ENCODE assay signal across 1 worm cellular context in the genomic region with DNA sequence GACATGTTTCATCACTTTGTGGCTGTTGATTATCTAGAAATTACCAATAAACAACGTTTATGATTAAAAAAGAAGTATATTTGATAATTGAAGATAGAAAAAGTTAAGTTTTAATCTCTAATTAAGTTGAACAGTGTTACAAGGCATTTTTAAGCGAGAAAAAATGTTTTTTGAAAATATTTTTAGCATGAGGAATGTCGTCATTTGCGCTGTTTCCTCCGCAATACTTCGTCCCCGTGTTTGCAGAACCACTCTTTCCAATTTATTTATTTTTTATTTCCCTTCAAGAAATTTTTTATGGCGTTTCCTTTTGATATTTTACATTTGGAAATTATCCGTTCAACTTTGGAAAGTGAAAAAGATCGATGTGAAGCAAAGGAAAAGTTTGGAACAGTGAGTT.
TF ChIP-seq lines count a peak whose summit lies in the region.

rde-1 (minus strand) TSS at position 33 of the 400 bp plus-strand sequence.
trpp-6 (plus strand) TSS at position 286 of the 400 bp plus-strand sequence.

TF ChIP-seq in whole organism, L1 larva, 84 proteins besides CTCF, POLR2A, EP300 and RAD21 (continued from another document):
- TF ChIP-seq snu-23 (GFP tag; optimal IDR thresholded peaks at IDR 0.05; lab: Kevin White, UChicago) (no peak), efl-3 (GFP tag; optimal IDR thresholded peaks at IDR 0.05; lab: Kevin White, UChicago) (no peak), ceh-88 (GFP tag; IDR thresholded peaks at IDR 0.05; lab: Robert Waterston, UW) (no peak), lin-13 (GFP tag; optimal IDR thresholded peaks at IDR 0.05; lab: Kevin White, UChicago) (no peak), nhr-47 (tag; optimal IDR thresholded peaks at IDR 0.05; lab: Kevin White, UChicago) (peak; percentile 28), nhr-71 (tag; optimal IDR thresholded peaks at IDR 0.05; lab: Kevin White, UChicago) (peak; percentile 7), C04F5.9 (tag; optimal IDR thresholded peaks at IDR 0.05; lab: Kevin White, UChicago) (no peak), rnt-1 (tag; optimal IDR thresholded peaks at IDR 0.05; lab: Kevin White, UChicago) (peak; percentile 20)
